Fruit fly (Drosophila melanogaster) whole organism, wandering third instar larva: Measurements from ENCODE around the gene CG42540.

Experiments used
- CrebA ChIP-seq: fragments of 200-800 bp; sonication (Bioruptor generic); optimal IDR thresholded peaks from 2 replicates; lab custom pipeline; 2016; ENCODE audit warnings: missing biosample characterization, mild to moderate bottlenecking, missing genetic modification characterization, borderline replicate concordance
- Hnf4 ChIP-seq: fragments of 200-800 bp; sonication (Bioruptor generic); optimal IDR thresholded peaks from 2 replicates; lab custom pipeline; 2016; ENCODE audit warnings: missing biosample characterization, mild to moderate bottlenecking, missing genetic modification characterization
- Mio ChIP-seq: sonication (Bioruptor generic); optimal IDR thresholded peaks from 2 replicates; lab custom pipeline; 2016; ENCODE audit warnings: missing biosample characterization, missing genetic modification characterization
- Rel ChIP-seq, 2 experiments: fragments of 200-800 bp; sonication (Bioruptor generic) in 1 of 2; optimal IDR thresholded peaks; 2 replicates in 1 of 2; 3 replicates in 1 of 2; lab custom pipeline; 2016 to 2019; ENCODE audit warnings: mild to moderate bottlenecking in 2 of 2, missing biosample characterization in 2 of 2, missing genetic modification characterization in 2 of 2, moderate library complexity in 1 of 2
- brk ChIP-seq: fragments of 200-800 bp; sonication (Bioruptor generic); optimal IDR thresholded peaks from 2 replicates; lab custom pipeline; 2016; ENCODE audit warnings: missing biosample characterization, mild to moderate bottlenecking, missing genetic modification characterization
- dl ChIP-seq, 2 experiments: fragments of 175-275, 200-275 bp in 1 of 2; fragments of 200-275 bp in 1 of 2; sonication (Bioruptor generic); optimal IDR thresholded peaks; lab custom pipeline; 2018; ENCODE audit warnings: mild to moderate bottlenecking in 2 of 2, missing biosample characterization in 2 of 2, missing genetic modification characterization in 2 of 2, moderate library complexity in 2 of 2; ENCODE audit not compliant: partially characterized antibody in 2 of 2, insufficient read depth in 1 of 2
- dsf ChIP-seq: sonication (Bioruptor generic); optimal IDR thresholded peaks from 2 replicates; lab custom pipeline; 2016; ENCODE audit warnings: missing biosample characterization, missing genetic modification characterization, borderline replicate concordance
- ey ChIP-seq: fragments of 200-800 bp; sonication (Bioruptor generic); optimal IDR thresholded peaks from 2 replicates; lab custom pipeline; 2016; ENCODE audit warnings: missing biosample characterization, missing genetic modification characterization
- psq ChIP-seq: fragments of 200-800 bp; sonication (Bioruptor generic); optimal IDR thresholded peaks from 3 replicates; lab custom pipeline; 2017; ENCODE audit warnings: missing biosample characterization, mild to moderate bottlenecking, missing genetic modification characterization, moderate library complexity
- tai ChIP-seq: sonication (Bioruptor generic); optimal IDR thresholded peaks from 2 replicates; lab custom pipeline; 2016; ENCODE audit warnings: missing biosample characterization, missing genetic modification characterization
- usp ChIP-seq: fragments of >200 bp; optimal IDR thresholded peaks from 2 replicates; lab custom pipeline; 2017; ENCODE audit warnings: missing biosample characterization, missing genetic modification characterization

dm6 chr3L:4510317-4510716 is 45.6 kb upstream of the CG42540 start:
- no peak for TF ChIP-seq dsf (GFP tag; lab: Kevin White, UChicago)
- no peak for TF ChIP-seq Rel (GFP tag; optimal IDR thresholded peaks at IDR 0.05; lab: Kevin White, UChicago)
- no peak for TF ChIP-seq Rel (tag; optimal IDR thresholded peaks at IDR 0.05; lab: Kevin White, UChicago)
- no peak for TF ChIP-seq ey (GFP tag; lab: Kevin White, UChicago)
- TF ChIP-seq Hnf4 (GFP tag; lab: Kevin White, UChicago) = no peak
- no peak for TF ChIP-seq usp (GFP tag; lab: Kevin White, UChicago)
- TF ChIP-seq Mio (GFP tag; lab: Kevin White, UChicago) = no peak
- no peak for TF ChIP-seq dl (GFP tag; optimal IDR thresholded peaks at IDR 0.05; lab: Kevin White, UChicago; ENCODE audit: insufficient read depth in 1 of 2, partially characterized antibody in 2 of 2)
- no peak for TF ChIP-seq psq (GFP tag; lab: Kevin White, UChicago)
- no peak for TF ChIP-seq tai
- TF ChIP-seq CrebA = no peak
- TF ChIP-seq brk (GFP tag; lab: Kevin White, UChicago) = peak; percentile 16
